Worm (Caenorhabditis elegans) whole organism, L3 larva: ENCODE data around the gene F56D6.21.

Experiments
- R02D3.7 ChIP-seq: fragments of 150-350 bp; optimal IDR thresholded peaks from 2 replicates; lab custom pipeline; 2014; ENCODE audit warnings: missing biosample characterization, missing genetic modification characterization
- ZK546.5 ChIP-seq: sonication (generic microtip); optimal IDR thresholded peaks from 2 replicates; lab custom pipeline; 2017; ENCODE audit warnings: missing biosample characterization, missing genetic modification characterization
- aly-2 ChIP-seq: fragments of 150-350 bp; optimal IDR thresholded peaks from 2 replicates; lab custom pipeline; 2014; ENCODE audit warnings: missing biosample characterization, missing genetic modification characterization
- ama-1 ChIP-seq: fragments of 150-350 bp; optimal IDR thresholded peaks from 2 replicates; lab custom pipeline; 2018
- ceh-16 ChIP-seq: sonication (generic microtip); optimal IDR thresholded peaks from 2 replicates; lab custom pipeline; 2017; ENCODE audit warnings: missing biosample characterization, missing genetic modification characterization
- ceh-28 ChIP-seq: fragments of 150-350 bp; optimal IDR thresholded peaks from 2 replicates; lab custom pipeline; 2014; ENCODE audit warnings: missing biosample characterization, missing genetic modification reagents, missing genetic modification characterization
- ceh-82 ChIP-seq: fragments of 150-350 bp; optimal IDR thresholded peaks from 2 replicates; lab custom pipeline; 2014; ENCODE audit warnings: missing biosample characterization, missing genetic modification characterization
- daf-12 ChIP-seq: fragments of 150-350 bp; optimal IDR thresholded peaks from 2 replicates; lab custom pipeline; 2014; ENCODE audit warnings: missing biosample characterization, missing genetic modification reagents, missing genetic modification characterization
- egl-27 ChIP-seq: sonication (generic microtip); optimal IDR thresholded peaks from 4 replicates; lab custom pipeline; 2017; ENCODE audit warnings: missing biosample characterization, missing genetic modification reagents, missing genetic modification characterization
- egl-5 ChIP-seq: fragments of 150-350 bp; optimal IDR thresholded peaks from 2 replicates; lab custom pipeline; 2017; ENCODE audit warnings: missing biosample characterization, missing genetic modification reagents, missing genetic modification characterization, inconsistent platforms
- elt-1 ChIP-seq: fragments of 150-350 bp; optimal IDR thresholded peaks from 2 replicates; lab custom pipeline; 2014; ENCODE audit warnings: missing biosample characterization, missing genetic modification characterization
- elt-2 ChIP-seq: sonication (generic microtip); optimal IDR thresholded peaks from 2 replicates; lab custom pipeline; 2016; ENCODE audit warnings: missing genetic modification reagents, mild to moderate bottlenecking, missing genetic modification characterization, missing compliant biosample characterization
- eor-1 ChIP-seq, 2 experiments: fragments of 150-350 bp; optimal IDR thresholded peaks; 2 replicates each; lab custom pipeline; 2014 to 2018; ENCODE audit warnings: missing biosample characterization in 2 of 2, missing genetic modification characterization in 2 of 2
- fkh-2 ChIP-seq: fragments of 150-350 bp; optimal IDR thresholded peaks from 2 replicates; lab custom pipeline; 2014; ENCODE audit warnings: missing biosample characterization, missing genetic modification reagents, missing genetic modification characterization
- fos-1 ChIP-seq: fragments of 150-350 bp; optimal IDR thresholded peaks from 2 replicates; lab custom pipeline; 2014; ENCODE audit warnings: missing biosample characterization, missing genetic modification characterization
- jun-1 ChIP-seq: fragments of 150-350 bp; optimal IDR thresholded peaks from 2 replicates; lab custom pipeline; 2014; ENCODE audit warnings: missing biosample characterization, missing genetic modification reagents, missing genetic modification characterization
- lin-15B ChIP-seq: fragments of 150-350 bp; optimal IDR thresholded peaks from 2 replicates; lab custom pipeline; 2014; ENCODE audit warnings: missing biosample characterization, missing genetic modification characterization
- lin-39 ChIP-seq: fragments of 150-350 bp; optimal IDR thresholded peaks from 2 replicates; lab custom pipeline; 2018; ENCODE audit warnings: missing biosample characterization, missing genetic modification reagents, missing genetic modification characterization
- mdl-1 ChIP-seq: fragments of 150-350 bp; optimal IDR thresholded peaks from 2 replicates; lab custom pipeline; 2014; ENCODE audit warnings: missing biosample characterization, missing genetic modification characterization
- mml-1 ChIP-seq: fragments of 150-350 bp; sonication (generic microtip); optimal IDR thresholded peaks from 3 replicates; lab custom pipeline; 2014; ENCODE audit warnings: missing biosample characterization, missing genetic modification characterization
- nfya-1 ChIP-seq: sonication (generic microtip); optimal IDR thresholded peaks from 2 replicates; lab custom pipeline; 2017; ENCODE audit warnings: missing genetic modification characterization, mild to moderate bottlenecking, missing compliant biosample characterization, antibody characterized with exemption, moderate library complexity; ENCODE audit not compliant: insufficient read depth
- nhr-11 ChIP-seq: fragments of 150-350 bp; optimal IDR thresholded peaks from 2 replicates; lab custom pipeline; 2014; ENCODE audit warnings: missing biosample characterization, missing genetic modification characterization
- nhr-12 ChIP-seq: fragments of 150-350 bp; optimal IDR thresholded peaks from 2 replicates; lab custom pipeline; 2014; ENCODE audit warnings: missing biosample characterization, missing genetic modification characterization
- nhr-25 ChIP-seq: sonication (generic microtip); optimal IDR thresholded peaks from 2 replicates; lab custom pipeline; 2017; ENCODE audit warnings: missing biosample characterization, missing genetic modification characterization
- nhr-43 ChIP-seq: sonication (generic microtip); optimal IDR thresholded peaks from 2 replicates; lab custom pipeline; 2016; ENCODE audit warnings: mild to moderate bottlenecking, missing genetic modification characterization, missing compliant biosample characterization; ENCODE audit not compliant: poor library complexity, severe bottlenecking
- nhr-67 ChIP-seq: fragments of 150-350 bp; optimal IDR thresholded peaks from 2 replicates; lab custom pipeline; 2014; ENCODE audit warnings: missing biosample characterization, missing genetic modification characterization
- nhr-76 ChIP-seq: fragments of 150-350 bp; sonication (generic microtip); optimal IDR thresholded peaks from 5 replicates; lab custom pipeline; 2014; ENCODE audit warnings: missing biosample characterization, missing genetic modification characterization
- pha-4 ChIP-seq: fragments of 150-350 bp; optimal IDR thresholded peaks from 2 replicates; lab custom pipeline; 2014; ENCODE audit warnings: missing biosample characterization, missing genetic modification reagents, missing genetic modification characterization
- pqm-1 ChIP-seq: fragments of 150-350 bp; optimal IDR thresholded peaks from 2 replicates; lab custom pipeline; 2017; ENCODE audit warnings: missing biosample characterization, missing genetic modification characterization, inconsistent platforms
- sea-2 ChIP-seq: fragments of 150-350 bp; sonication (generic microtip); optimal IDR thresholded peaks from 4 replicates; lab custom pipeline; 2014; ENCODE audit warnings: missing biosample characterization, missing genetic modification reagents, missing genetic modification characterization
- skn-1 ChIP-seq: fragments of 150-350 bp; optimal IDR thresholded peaks from 2 replicates; lab custom pipeline; 2014; ENCODE audit warnings: missing biosample characterization, missing genetic modification characterization
- snpc-4 ChIP-seq: fragments of 150-350 bp; optimal IDR thresholded peaks from 2 replicates; lab custom pipeline; 2014; ENCODE audit warnings: missing biosample characterization, missing genetic modification characterization
- unc-62 ChIP-seq: fragments of 150-350 bp; sonication (generic microtip); optimal IDR thresholded peaks from 4 replicates; lab custom pipeline; 2014; ENCODE audit warnings: missing biosample characterization, missing genetic modification reagents, missing genetic modification characterization
- zag-1 ChIP-seq: fragments of 150-350 bp; optimal IDR thresholded peaks from 2 replicates; lab custom pipeline; 2014; ENCODE audit warnings: missing biosample characterization, missing genetic modification characterization
- ztf-4 ChIP-seq: fragments of 150-350 bp; optimal IDR thresholded peaks from 2 replicates; lab custom pipeline; 2014; ENCODE audit warnings: missing biosample characterization, missing genetic modification characterization

Gene F56D6.21

ce11 chrIV:3904620-3905019 is at the start of gene F56D6.21:
F56D6.21 (plus strand) TSS chrIV:3904920.
- no peak for TF ChIP-seq nhr-67
- no peak for TF ChIP-seq sea-2 (GFP tag; lab: Kevin White, UChicago)
- TF ChIP-seq jun-1 (tag; lab: Kevin White, UChicago) = no peak
- TF ChIP-seq fos-1 (tag; lab: Kevin White, UChicago) = no peak
- TF ChIP-seq nhr-25 = no peak
- no peak for TF ChIP-seq mdl-1 (tag; lab: Kevin White, UChicago)
- TF ChIP-seq ceh-82 (tag; lab: Kevin White, UChicago) = no peak
- TF ChIP-seq pha-4 (tag; lab: Kevin White, UChicago) = no peak
- no peak for TF ChIP-seq fkh-2 (tag; lab: Kevin White, UChicago)
- TF ChIP-seq zag-1 = no peak
- TF ChIP-seq daf-12 = no peak
- no peak for TF ChIP-seq aly-2 (tag; lab: Kevin White, UChicago)
- no peak for TF ChIP-seq ama-1 (lab: Kevin White, UChicago)
- TF ChIP-seq eor-1 (tag; optimal IDR thresholded peaks at IDR 0.05; lab: Kevin White, UChicago) = no peak
- no peak for TF ChIP-seq nhr-43
- no peak for TF ChIP-seq lin-15B (tag; lab: Kevin White, UChicago)
- no peak for TF ChIP-seq nfya-1 (tag; lab: Kevin White, UChicago)
- TF ChIP-seq nhr-76 (tag; lab: Kevin White, UChicago) = no peak
- TF ChIP-seq snpc-4 (tag; lab: Kevin White, UChicago) = no peak
- no peak for TF ChIP-seq ceh-16 (tag; lab: Kevin White, UChicago)

DNA sequence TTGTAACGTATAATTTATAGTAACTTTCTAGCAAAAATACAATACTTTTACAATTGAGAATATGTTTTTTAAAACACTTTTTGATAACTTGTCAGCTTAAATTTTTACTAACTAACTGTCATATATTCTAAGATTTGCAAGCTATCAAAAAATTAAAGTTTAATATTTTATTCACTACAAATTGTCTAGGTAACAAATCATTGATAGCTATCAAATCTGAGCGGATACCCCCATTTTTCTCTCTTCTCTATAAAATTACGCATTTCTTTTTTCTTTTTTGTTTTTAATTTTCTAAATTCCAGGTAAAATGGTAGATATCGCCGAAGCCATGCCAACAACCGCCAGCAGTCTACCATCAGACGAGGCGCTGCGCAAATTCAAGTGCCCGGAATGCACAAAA is 49.2 kb upstream of the F56D6.21 start, which contains the start of gene zag-1:
Gene zag-1 (plus strand): TSS at position 301 of the 400 bp plus-strand sequence.
- TF ChIP-seq skn-1 (tag; lab: Kevin White, UChicago) = no peak
- no peak for TF ChIP-seq ztf-4 (tag; lab: Kevin White, UChicago)
- TF ChIP-seq nhr-11 = no peak
- TF ChIP-seq nhr-43 = no peak
- TF ChIP-seq lin-39 (tag; lab: Kevin White, UChicago) = no peak
- no peak for TF ChIP-seq R02D3.7 (tag; lab: Kevin White, UChicago)
- no peak for TF ChIP-seq eor-1 (tag; optimal IDR thresholded peaks at IDR 0.05; lab: Kevin White, UChicago)
- TF ChIP-seq ceh-16 (tag; lab: Kevin White, UChicago) = no peak
- no peak for TF ChIP-seq elt-1
- TF ChIP-seq nhr-67 = no peak
- no peak for TF ChIP-seq ama-1 (lab: Kevin White, UChicago)
- TF ChIP-seq unc-62 (GFP tag; lab: Kevin White, UChicago) = no peak
- TF ChIP-seq, all 47 proteins: peak for 0

DNA sequence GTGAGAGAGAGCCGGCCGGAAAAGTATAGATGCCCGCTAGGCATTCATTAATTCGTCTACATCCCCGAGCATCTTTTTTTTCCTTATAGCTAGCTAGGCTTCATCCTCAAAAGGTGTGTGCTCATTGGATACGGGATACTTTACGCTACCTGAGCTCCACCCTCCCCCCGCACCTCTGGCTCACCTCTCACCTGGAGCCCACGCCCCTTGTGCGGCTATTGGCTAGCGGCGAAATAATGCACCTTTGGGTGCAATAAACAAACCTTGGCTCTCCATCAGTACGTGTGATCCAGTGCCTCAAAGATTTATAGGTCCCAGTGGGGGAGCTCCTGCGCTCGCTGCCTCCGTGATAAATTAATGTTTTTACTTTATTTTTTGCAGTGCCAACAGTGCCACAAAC is 48.5 kb upstream of the F56D6.21 start:
- TF ChIP-seq nhr-12 (tag; lab: Kevin White, UChicago) = no peak
- peak; percentile 65 for TF ChIP-seq nfya-1 (tag; lab: Kevin White, UChicago)
- TF ChIP-seq ama-1 (lab: Kevin White, UChicago) = no peak
- TF ChIP-seq ZK546.5 = no peak
- TF ChIP-seq nhr-43 = no peak
- no peak for TF ChIP-seq egl-5 (tag; lab: Kevin White, UChicago)
- no peak for TF ChIP-seq egl-27
- TF ChIP-seq lin-39 (tag; lab: Kevin White, UChicago) = peak; percentile 21

ce11 chrIV:3857999-3858552 is 46.6 kb upstream of the F56D6.21 start:
- TF ChIP-seq lin-39 (tag; lab: Kevin White, UChicago) (peak; percentile 7), ceh-82 (tag; lab: Kevin White, UChicago) (no peak), eor-1 (tag; optimal IDR thresholded peaks at IDR 0.05; lab: Kevin White, UChicago) (no peak), elt-2 (tag; lab: Kevin White, UChicago) (no peak), daf-12 (no peak), pqm-1 (tag; lab: Kevin White, UChicago) (no peak)

ce11 chrIV:3859552-3859951 is 45.2 kb upstream of the F56D6.21 start:
- no peak for TF ChIP-seq aly-2 (tag; lab: Kevin White, UChicago)
- no peak for TF ChIP-seq mml-1
- TF ChIP-seq lin-15B (tag; lab: Kevin White, UChicago) = no peak
- no peak for TF ChIP-seq egl-5 (tag; lab: Kevin White, UChicago)
- no peak for TF ChIP-seq unc-62 (GFP tag; lab: Kevin White, UChicago)
- no peak for TF ChIP-seq daf-12
- TF ChIP-seq nhr-11 = no peak
- no peak for TF ChIP-seq ZK546.5
- no peak for TF ChIP-seq nhr-76 (tag; lab: Kevin White, UChicago)
- no peak for TF ChIP-seq ceh-28 (tag; lab: Kevin White, UChicago)
